Fruit fly (Drosophila melanogaster) whole organism, embryonic: ENCODE measurements around the gene CG46523.

Experiments
- Antp ChIP-seq: fragments of 200-800 bp; sonication (Bioruptor generic); optimal IDR thresholded peaks from 3 replicates; lab custom pipeline; 2016; ENCODE audit warnings: missing biosample characterization, missing genetic modification characterization
- B-H1 ChIP-seq: fragments of 200-800 bp; sonication (Bioruptor generic); IDR thresholded peaks from 3 replicates; pipeline ENCODE4 v1.3.6; 2022; ENCODE audit warnings: missing biosample characterization, missing genetic modification characterization
- Bgb ChIP-seq: fragments of 200-800 bp; sonication (Bioruptor generic); IDR thresholded peaks from 2 replicates; pipeline ENCODE4 v1.3.6; 2022; ENCODE audit warnings: missing biosample characterization, missing genetic modification characterization; ENCODE audit not compliant: partially characterized antibody
- CG10274 ChIP-seq: fragments of 200-800 bp; sonication (Bioruptor generic); optimal IDR thresholded peaks from 3 replicates; lab custom pipeline; 2017; ENCODE audit warnings: missing biosample characterization, mild to moderate bottlenecking, missing genetic modification characterization
- CG10959 ChIP-seq: fragments of 200-800 bp; sonication (Bioruptor generic); IDR thresholded peaks from 2 replicates; pipeline ENCODE4 v1.3.6; 2022; ENCODE audit warnings: missing biosample characterization, missing genetic modification characterization
- CG11085 ChIP-seq: fragments of 200-800 bp; sonication (Bioruptor generic); IDR thresholded peaks from 2 replicates; pipeline ENCODE4 v1.3.6; 2022; ENCODE audit warnings: missing biosample characterization, missing genetic modification characterization
- CG11456 ChIP-seq: fragments of 200-800 bp; sonication (Bioruptor generic); IDR thresholded peaks from 3 replicates; pipeline ENCODE4 v1.3.6; 2022; ENCODE audit warnings: missing biosample characterization, missing genetic modification characterization
- CG12236 ChIP-seq: fragments of 200-800 bp; sonication (Bioruptor generic); optimal IDR thresholded peaks from 2 replicates; lab custom pipeline; 2016; ENCODE audit warnings: missing biosample characterization, missing genetic modification characterization
- CG13624 ChIP-seq: fragments of 200-800 bp; sonication (Bioruptor generic); optimal IDR thresholded peaks from 2 replicates; lab custom pipeline; 2016; ENCODE audit warnings: missing biosample characterization, missing genetic modification characterization
- CG14441 ChIP-seq: fragments of 200-800 bp; sonication (Bioruptor generic); IDR thresholded peaks from 2 replicates; pipeline ENCODE4 v1.3.6; 2022; ENCODE audit warnings: missing biosample characterization, missing genetic modification characterization
- CG15479 ChIP-seq: fragments of 200-800 bp; sonication (Bioruptor generic); optimal IDR thresholded peaks from 3 replicates; lab custom pipeline; 2019; ENCODE audit warnings: missing biosample characterization, mild to moderate bottlenecking, missing genetic modification characterization, moderate library complexity
- CG17612 ChIP-seq: fragments of 200-800 bp; sonication (Bioruptor generic); IDR thresholded peaks from 2 replicates; pipeline ENCODE4 v1.3.6; 2022; ENCODE audit warnings: missing biosample characterization, missing genetic modification characterization
- CG30403 ChIP-seq: fragments of 200-800 bp; sonication (Bioruptor generic); optimal IDR thresholded peaks from 3 replicates; lab custom pipeline; 2016; ENCODE audit warnings: missing biosample characterization, missing genetic modification characterization
- CG30431 ChIP-seq: fragments of 200-800 bp; sonication (Bioruptor generic); optimal IDR thresholded peaks from 2 replicates; lab custom pipeline; 2017; ENCODE audit warnings: missing biosample characterization, missing genetic modification characterization
- CG31365 ChIP-seq: fragments of 200-800 bp; sonication (Bioruptor generic); optimal IDR thresholded peaks from 2 replicates; lab custom pipeline; 2018; ENCODE audit warnings: missing biosample characterization, mild to moderate bottlenecking, missing genetic modification characterization
- CG4360 ChIP-seq: fragments of 200-800 bp; sonication (Bioruptor generic); IDR thresholded peaks from 2 replicates; pipeline ENCODE4 v1.3.6; 2022; ENCODE audit warnings: missing biosample characterization, missing genetic modification characterization
- CG6175 ChIP-seq: fragments of 200-800 bp; sonication (Bioruptor generic); IDR thresholded peaks from 3 replicates; pipeline ENCODE4 v1.3.6; 2022; ENCODE audit warnings: missing biosample characterization, missing genetic modification characterization
- CG6689 ChIP-seq: fragments of 200-800 bp; sonication (Bioruptor generic); IDR thresholded peaks from 2 replicates; pipeline ENCODE4 v1.3.6; 2022; ENCODE audit warnings: missing biosample characterization, missing genetic modification characterization
- CG6813 ChIP-seq: fragments of 200-800 bp; sonication (Bioruptor generic); optimal IDR thresholded peaks from 2 replicates; lab custom pipeline; 2017; ENCODE audit warnings: missing biosample characterization, missing genetic modification characterization, mild to moderate bottlenecking, moderate library complexity, missing genetic modification reagents
- CG8388 ChIP-seq: fragments of 200-800 bp; sonication (Bioruptor generic); optimal IDR thresholded peaks from 2 replicates; lab custom pipeline; 2019; ENCODE audit warnings: missing biosample characterization, mild to moderate bottlenecking, missing genetic modification characterization, moderate library complexity
- CG8765 ChIP-seq: fragments of 200-800 bp; sonication (Bioruptor generic); IDR thresholded peaks from 2 replicates; pipeline ENCODE4 v1.3.6; 2022; ENCODE audit warnings: missing biosample characterization, missing genetic modification characterization
- CG8944 ChIP-seq: fragments of 200-800 bp; sonication (Bioruptor generic); optimal IDR thresholded peaks from 3 replicates; lab custom pipeline; 2016; ENCODE audit warnings: missing biosample characterization, missing genetic modification characterization
- E2f1 ChIP-seq: fragments of 200-800 bp; sonication (Bioruptor generic); IDR thresholded peaks from 2 replicates; pipeline ENCODE4 v1.3.6; 2022; ENCODE audit warnings: missing biosample characterization, missing genetic modification characterization
- H2.0 ChIP-seq: fragments of 200-800 bp; sonication (Bioruptor generic); IDR thresholded peaks from 2 replicates; pipeline ENCODE4 v1.3.6; 2022; ENCODE audit warnings: missing biosample characterization, missing genetic modification characterization
- Hsf ChIP-seq: fragments of 200-800 bp; sonication (Bioruptor generic); optimal IDR thresholded peaks from 3 replicates; lab custom pipeline; 2016; ENCODE audit warnings: missing biosample characterization, missing genetic modification characterization
- Lhr ChIP-seq: fragments of 200-800 bp; sonication (Bioruptor generic); optimal IDR thresholded peaks from 3 replicates; lab custom pipeline; 2017; ENCODE audit warnings: mild to moderate bottlenecking, missing biosample characterization, missing genetic modification reagents, missing genetic modification characterization
- MESR4 ChIP-seq: fragments of 200-800 bp; sonication (Bioruptor generic); optimal IDR thresholded peaks from 2 replicates; lab custom pipeline; 2018; ENCODE audit warnings: missing biosample characterization, mild to moderate bottlenecking, missing genetic modification characterization, moderate library complexity
- YL-1 ChIP-seq: fragments of 200-800 bp; sonication (Bioruptor generic); optimal IDR thresholded peaks from 3 replicates; lab custom pipeline; 2017; ENCODE audit warnings: missing biosample characterization, mild to moderate bottlenecking, missing genetic modification characterization
- chif ChIP-seq, 2 experiments: fragments of 200-800 bp; sonication (Bioruptor generic); optimal IDR thresholded peaks; 3 replicates each; lab custom pipeline; 2016; ENCODE audit warnings: missing biosample characterization in 2 of 2, missing genetic modification characterization in 2 of 2
- corto ChIP-seq: fragments of 200-800 bp; sonication (Bioruptor generic); optimal IDR thresholded peaks from 2 replicates; lab custom pipeline; 2016; ENCODE audit warnings: missing biosample characterization, mild to moderate bottlenecking, missing genetic modification characterization, moderate library complexity
- danr ChIP-seq: fragments of 200-800 bp; sonication (Bioruptor generic); IDR thresholded peaks from 2 replicates; pipeline ENCODE4 v1.3.6; 2022; ENCODE audit warnings: missing biosample characterization, missing genetic modification characterization
- dm ChIP-seq: fragments of 200-800 bp; sonication (Bioruptor generic); optimal IDR thresholded peaks from 3 replicates; lab custom pipeline; 2016; ENCODE audit warnings: missing biosample characterization, missing genetic modification characterization
- ftz-f1 ChIP-seq: fragments of 200-800 bp; sonication (Bioruptor generic); optimal IDR thresholded peaks from 2 replicates; lab custom pipeline; 2016; ENCODE audit warnings: missing biosample characterization, missing genetic modification characterization
- fu2 ChIP-seq: fragments of 200-800 bp; sonication (Bioruptor generic); optimal IDR thresholded peaks from 2 replicates; lab custom pipeline; 2016; ENCODE audit warnings: missing biosample characterization, missing genetic modification characterization
- ken ChIP-seq: fragments of 200-800 bp; sonication (Bioruptor generic); IDR thresholded peaks from 3 replicates; pipeline ENCODE4 v1.3.6; 2022; ENCODE audit warnings: missing biosample characterization, missing genetic modification characterization
- lbe ChIP-seq: fragments of 200-800 bp; sonication (Bioruptor generic); optimal IDR thresholded peaks from 2 replicates; lab custom pipeline; 2016; ENCODE audit warnings: missing biosample characterization, mild to moderate bottlenecking, missing genetic modification characterization
- lola ChIP-seq, 3 experiments: fragments of >200 bp in 2 of 3; fragments of 200-800 bp in 1 of 3; sonication (Bioruptor generic) in 1 of 3; optimal IDR thresholded peaks; 2 replicates each; lab custom pipeline; 2017 to 2019; ENCODE audit warnings: missing biosample characterization in 3 of 3, missing genetic modification characterization in 3 of 3, mild to moderate bottlenecking in 1 of 3, moderate library complexity in 1 of 3
- luna ChIP-seq: fragments of 200-800 bp; sonication (Bioruptor generic); optimal IDR thresholded peaks from 2 replicates; lab custom pipeline; 2016; ENCODE audit warnings: missing biosample characterization, missing genetic modification characterization
- phol ChIP-seq: fragments of 200-800 bp; sonication (Bioruptor generic); optimal IDR thresholded peaks from 3 replicates; lab custom pipeline; 2018; ENCODE audit warnings: missing biosample characterization, mild to moderate bottlenecking, missing genetic modification characterization, moderate library complexity
- prd ChIP-seq, 3 experiments: fragments of >200 bp in 2 of 3; fragments of 200-800 bp in 1 of 3; sonication (Bioruptor generic) in 1 of 3; optimal IDR thresholded peaks in 2 of 3; IDR thresholded peaks in 1 of 3; 2 replicates in 2 of 3; 3 replicates in 1 of 3; pipeline versions ENCODE4 v1.3.6 to Lab custom; 2017 to 2022; ENCODE audit warnings: missing biosample characterization in 1 of 3, missing genetic modification characterization in 1 of 3
- ranshi ChIP-seq: fragments of 200-800 bp; sonication (Bioruptor generic); IDR thresholded peaks from 2 replicates; pipeline ENCODE4 v1.3.6; 2022; ENCODE audit warnings: missing biosample characterization, missing genetic modification characterization
- repo ChIP-seq: fragments of 200-800 bp; sonication (Bioruptor generic); optimal IDR thresholded peaks from 2 replicates; lab custom pipeline; 2016; ENCODE audit warnings: missing biosample characterization, missing genetic modification characterization
- ro ChIP-seq: fragments of 200-800 bp; sonication (Bioruptor generic); IDR thresholded peaks from 2 replicates; pipeline ENCODE4 v1.3.6; 2022; ENCODE audit warnings: missing biosample characterization, missing genetic modification characterization
- row ChIP-seq: fragments of 200-800 bp; sonication (Bioruptor generic); IDR thresholded peaks from 3 replicates; pipeline ENCODE4 v1.3.6; 2022; ENCODE audit warnings: missing biosample characterization, missing genetic modification characterization
- schlank ChIP-seq: fragments of 200-800 bp; sonication (Bioruptor generic); optimal IDR thresholded peaks from 2 replicates; lab custom pipeline; 2018; ENCODE audit warnings: missing biosample characterization, mild to moderate bottlenecking, missing genetic modification characterization
- scrt ChIP-seq: fragments of 200-800 bp; sonication (Bioruptor generic); optimal IDR thresholded peaks from 2 replicates; lab custom pipeline; 2018; ENCODE audit warnings: missing biosample characterization, mild to moderate bottlenecking, missing genetic modification characterization, moderate library complexity
- sr ChIP-seq: fragments of 200-800 bp; sonication (Bioruptor generic); IDR thresholded peaks from 3 replicates; pipeline ENCODE4 v1.3.6; 2022; ENCODE audit warnings: missing biosample characterization, missing genetic modification characterization
- stwl ChIP-seq: fragments of 200-800 bp; sonication (Bioruptor generic); optimal IDR thresholded peaks from 3 replicates; lab custom pipeline; 2018; ENCODE audit warnings: missing biosample characterization, mild to moderate bottlenecking, missing genetic modification characterization, moderate library complexity
- tio ChIP-seq: fragments of 200-800 bp; sonication (Bioruptor generic); optimal IDR thresholded peaks from 2 replicates; lab custom pipeline; 2017; ENCODE audit warnings: missing biosample characterization, missing genetic modification characterization, inconsistent platforms
- vnd ChIP-seq: fragments of 200-800 bp; sonication (Bioruptor generic); IDR thresholded peaks from 3 replicates; pipeline ENCODE4 v1.3.6; 2022; ENCODE audit warnings: missing biosample characterization, missing genetic modification characterization; ENCODE audit not compliant: partially characterized antibody

Gene CG46523

dm6 chr3L:1962964-1963363, 24.1 kb upstream of the CG46523 start, which contains the start of gene SCOT (continued):
- TF ChIP-seq ranshi, result peak; percentile 68; the same call in 1 of the 2 replicates
- TF ChIP-seq ken (GFP tag; lab: Robert Waterston, UW), result peak; percentile 72; the same call in 2 of the 3 replicates
- no peak for TF ChIP-seq Lhr (GFP tag; lab: Kevin White, UChicago)
- peak; percentile 77 for TF ChIP-seq CG11456 (GFP tag; lab: Robert Waterston, UW)
- TF ChIP-seq CG30431 (GFP tag; lab: Kevin White, UChicago), result peak; percentile 50
- TF ChIP-seq Hsf (GFP tag; lab: Kevin White, UChicago), result peak; percentile 74
- 0 out of 2 replicates have a peak, but pooled peaks have one; percentile 45 for TF ChIP-seq CG17612 (GFP tag; lab: Robert Waterston, UW)
- peak; percentile 66 to 70 for TF ChIP-seq chif (GFP tag; optimal IDR thresholded peaks at IDR 0.05; lab: Kevin White, UChicago)
- no peak; the same call in 1 of the 2 replicates for TF ChIP-seq CG8765 (GFP tag; lab: Robert Waterston, UW)
- TF ChIP-seq danr, result peak; percentile 52; the same call in 1 of the 2 replicates
- TF ChIP-seq Bgb, result no peak
- peak; percentile 67 for TF ChIP-seq sr
- TF ChIP-seq vnd, result no peak
- no peak; the same call in 1 of the 2 replicates for TF ChIP-seq ro (GFP tag; lab: Robert Waterston, UW)
- TF ChIP-seq YL-1, result no peak
- TF ChIP-seq CG8944 (GFP tag; lab: Kevin White, UChicago), result peak; percentile 71
- no peak for TF ChIP-seq ftz-f1 (GFP tag; lab: Kevin White, UChicago)
- peak; percentile 85 for TF ChIP-seq CG6689 (GFP tag; lab: Robert Waterston, UW)
- no peak for TF ChIP-seq lola (GFP tag; optimal IDR thresholded peaks at IDR 0.05; lab: Kevin White, UChicago)
- TF ChIP-seq H2.0 (GFP tag; lab: Robert Waterston, UW), result peak; percentile 87
- peak; percentile 38 for TF ChIP-seq dm (GFP tag; lab: Kevin White, UChicago)
- no peak for TF ChIP-seq prd (optimal IDR thresholded peaks at IDR 0.05; lab: Kevin White, UChicago)
- TF ChIP-seq prd (GFP tag; IDR thresholded peaks at IDR 0.05; lab: Robert Waterston, UW), result peak; percentile 80
- no peak for TF ChIP-seq CG11085 (GFP tag; lab: Robert Waterston, UW)
- TF ChIP-seq phol (tag; lab: Kevin White, UChicago), result peak; percentile 52
- TF ChIP-seq E2f1 (GFP tag; lab: Robert Waterston, UW), result peak; percentile 73
- TF ChIP-seq luna, result no peak
- TF ChIP-seq CG10274 (GFP tag; lab: Kevin White, UChicago), result no peak
- TF ChIP-seq CG12236 (GFP tag; lab: Kevin White, UChicago), result peak; percentile 54
- peak; percentile 51 for TF ChIP-seq fu2 (GFP tag; lab: Kevin White, UChicago)
- TF ChIP-seq CG31365 (tag; lab: Kevin White, UChicago), result no peak
- no peak for TF ChIP-seq CG30403
- TF ChIP-seq CG4360 (GFP tag; lab: Robert Waterston, UW), result peak; percentile 39; the same call in 1 of the 2 replicates
- TF ChIP-seq CG6813 (GFP tag; lab: Kevin White, UChicago), result peak; percentile 3
- TF ChIP-seq MESR4 (GFP tag; lab: Kevin White, UChicago), result no peak
- peak; percentile 85 for TF ChIP-seq CG14441 (GFP tag; lab: Robert Waterston, UW)
- TF ChIP-seq CG13624 (GFP tag; lab: Kevin White, UChicago), result no peak
- TF ChIP-seq CG8388, result no peak
- TF ChIP-seq CG6175 (GFP tag; lab: Robert Waterston, UW), result peak; percentile 52; the same call in 1 of the 3 replicates
- no peak for TF ChIP-seq scrt (GFP tag; lab: Kevin White, UChicago)
- no peak for TF ChIP-seq CG15479 (GFP tag; lab: Kevin White, UChicago)
- TF ChIP-seq repo (GFP tag; lab: Kevin White, UChicago), result no peak
- TF ChIP-seq lbe, result no peak
- peak; percentile 85 for TF ChIP-seq row (GFP tag; lab: Robert Waterston, UW)
- TF ChIP-seq stwl (tag; lab: Kevin White, UChicago), result no peak
- peak; percentile 65 for TF ChIP-seq CG10959 (GFP tag; lab: Robert Waterston, UW)
- TF ChIP-seq Antp (GFP tag; lab: Kevin White, UChicago), result peak; percentile 41
- peak; percentile 60; the same call in 2 of the 3 replicates for TF ChIP-seq B-H1 (GFP tag; lab: Robert Waterston, UW)
- TF ChIP-seq schlank, result no peak
- no peak for TF ChIP-seq corto (GFP tag; lab: Kevin White, UChicago)
- no peak for TF ChIP-seq tio (GFP tag; lab: Kevin White, UChicago)
